Fruit fly (Drosophila melanogaster): ENCODE measurements around the gene CG45099.

The CG45099 gene

dm6 chr3R:22035552-22035951 is 1.5 kb upstream of the CG45099 start:
- TF ChIP-seq CG6163 (GFP tag; IDR thresholded peaks at IDR 0.05) (no peak), esn (GFP tag; optimal IDR thresholded peaks at IDR 0.05) (no peak), achi (GFP tag; optimal IDR thresholded peaks at IDR 0.05) (no peak), spab (GFP tag; optimal IDR thresholded peaks at IDR 0.05) (no peak), CG4318 (GFP tag; optimal IDR thresholded peaks at IDR 0.05) (no peak), pdm3 (GFP tag; optimal IDR thresholded peaks at IDR 0.05) (no peak), CG8119 (GFP tag; IDR thresholded peaks at IDR 0.05) (no peak), net (GFP tag; optimal IDR thresholded peaks at IDR 0.05) (no peak)

dm6 chr3R:22031738-22032137 is 2.3 kb downstream of the CG45099 start, which contains the start of gene CG13409:
TSS of gene CG13409 (minus strand) at chr3R:22031900.
- TF ChIP-seq Sox102F (GFP tag; optimal IDR thresholded peaks at IDR 0.05) (no peak), Eip78C (GFP tag) (no peak), Eip93F (GFP tag; optimal IDR thresholded peaks at IDR 0.05) (no peak), CG10669 (GFP tag; optimal IDR thresholded peaks at IDR 0.05) (no peak), Ets96B (tag; optimal IDR thresholded peaks at IDR 0.05) (no peak), CG3919 (GFP tag; optimal IDR thresholded peaks at IDR 0.05) (no peak), CG4318 (GFP tag; optimal IDR thresholded peaks at IDR 0.05) (no peak), svp (GFP tag) (no peak), cyc (GFP tag; optimal IDR thresholded peaks at IDR 0.05) (no peak), spab (GFP tag; optimal IDR thresholded peaks at IDR 0.05) (no peak), Sox15 (GFP tag; optimal IDR thresholded peaks at IDR 0.05) (no peak), fkh (GFP tag; optimal IDR thresholded peaks at IDR 0.05) (no peak), eg (GFP tag; IDR thresholded peaks at IDR 0.05) (no peak)

dm6 chr3R:22027743-22028099 is 6.4 kb downstream of the CG45099 start:
- TF ChIP-seq Sox14 (GFP tag; optimal IDR thresholded peaks at IDR 0.05), result no peak
- no peak for TF ChIP-seq achi (GFP tag; optimal IDR thresholded peaks at IDR 0.05)
- TF ChIP-seq fkh (GFP tag; optimal IDR thresholded peaks at IDR 0.05), result no peak
- TF ChIP-seq Eip75B (GFP tag; optimal IDR thresholded peaks at IDR 0.05), result no peak
- TF ChIP-seq CG8632 (GFP tag; optimal IDR thresholded peaks at IDR 0.05), result no peak
- TF ChIP-seq Hr39 (GFP tag; optimal IDR thresholded peaks at IDR 0.05), result no peak
- TF ChIP-seq acj6 (GFP tag; optimal IDR thresholded peaks at IDR 0.05), result no peak
- no peak for TF ChIP-seq Gug (GFP tag; IDR thresholded peaks at IDR 0.05)
- TF ChIP-seq CG10631 (GFP tag; optimal IDR thresholded peaks at IDR 0.05), result no peak
- TF ChIP-seq Sox102F (GFP tag; optimal IDR thresholded peaks at IDR 0.05), result no peak
- no peak for TF ChIP-seq CG6163 (GFP tag; IDR thresholded peaks at IDR 0.05)
- no peak for TF ChIP-seq CG10669 (GFP tag; optimal IDR thresholded peaks at IDR 0.05)
- TF ChIP-seq dsx (GFP tag; optimal IDR thresholded peaks at IDR 0.05; ENCODE audit: poor library complexity, severe bottlenecking), result no peak
- TF ChIP-seq CG11762 (GFP tag; optimal IDR thresholded peaks at IDR 0.05; ENCODE audit: insufficient read depth), result no peak
- TF ChIP-seq CG11294 (GFP tag; IDR thresholded peaks at IDR 0.05), result no peak
- no peak for TF ChIP-seq Ets96B (tag; optimal IDR thresholded peaks at IDR 0.05)

- TF ChIP-seq OdsH (GFP tag; optimal IDR thresholded peaks at IDR 0.05) (no peak), net (GFP tag; optimal IDR thresholded peaks at IDR 0.05) (peak; percentile 82), spab (GFP tag; optimal IDR thresholded peaks at IDR 0.05) (no peak), eg (GFP tag; IDR thresholded peaks at IDR 0.05) (peak; percentile 81), Sox15 (GFP tag; optimal IDR thresholded peaks at IDR 0.05) (peak; percentile 69), CG8632 (GFP tag; optimal IDR thresholded peaks at IDR 0.05) (peak; percentile 75), acj6 (GFP tag; optimal IDR thresholded peaks at IDR 0.05) (peak; percentile 85), Blimp-1 (GFP tag; optimal IDR thresholded peaks at IDR 0.05) (no peak), CG31627 (GFP tag; optimal IDR thresholded peaks at IDR 0.05) (peak; percentile 86), Hr39 (GFP tag; optimal IDR thresholded peaks at IDR 0.05) (peak; percentile 77), CG7368 (GFP tag; optimal IDR thresholded peaks at IDR 0.05) (peak; percentile 61), CG10631 (GFP tag; optimal IDR thresholded peaks at IDR 0.05) (peak; percentile 87), cyc (GFP tag; optimal IDR thresholded peaks at IDR 0.05) (peak; percentile 81), CG8119 (GFP tag; IDR thresholded peaks at IDR 0.05) (peak; percentile 68), achi (GFP tag; optimal IDR thresholded peaks at IDR 0.05) (peak; percentile 80), CG8319 (GFP tag; optimal IDR thresholded peaks at IDR 0.05) (peak; percentile 69), CG11762 (GFP tag; optimal IDR thresholded peaks at IDR 0.05; ENCODE audit: insufficient read depth) (peak; percentile 45), CG11902 (GFP tag; optimal IDR thresholded peaks at IDR 0.05) (peak; percentile 57), CG4318 (GFP tag; optimal IDR thresholded peaks at IDR 0.05) (no peak), fkh (GFP tag; optimal IDR thresholded peaks at IDR 0.05) (no peak), Lpt (GFP tag; optimal IDR thresholded peaks at IDR 0.05) (peak; percentile 53), CG6792 (GFP tag; optimal IDR thresholded peaks at IDR 0.05) (peak; percentile 76), Met (GFP tag; optimal IDR thresholded peaks at IDR 0.05) (no peak), CG3919 (GFP tag; optimal IDR thresholded peaks at IDR 0.05) (peak; percentile 80), svp (GFP tag) (no peak), Sox102F (GFP tag; optimal IDR thresholded peaks at IDR 0.05) (no peak), CG6808 (GFP tag; optimal IDR thresholded peaks at IDR 0.05) (peak; percentile 77), CG15336 (GFP tag; IDR thresholded peaks at IDR 0.05) (peak; percentile 64), Gug (GFP tag; IDR thresholded peaks at IDR 0.05) (peak; percentile 48), Eip75B (GFP tag; optimal IDR thresholded peaks at IDR 0.05) (peak; percentile 82), fd59A (GFP tag; optimal IDR thresholded peaks at IDR 0.05) (peak; percentile 62)
Measured at dm6 chr3R:22026922-22027742, 7.0 kb downstream of the CG45099 start, which contains the start of the genes Cchl and ND-42. TSS of gene Cchl (minus strand) at chr3R:22027480. TSS of gene ND-42 (plus strand) at chr3R:22027709.
